Worm (Caenorhabditis elegans) whole organism, L2 larva: ENCODE data around the gene hacl-1.

Source experiments
- ZK546.5 ChIP-seq: sonication (generic microtip); optimal IDR thresholded peaks from 2 replicates; lab custom pipeline; 2017; ENCODE audit warnings: missing biosample characterization, missing genetic modification characterization
- alr-1 ChIP-seq: fragments of 150-350 bp; optimal IDR thresholded peaks from 2 replicates; lab custom pipeline; 2014; ENCODE audit warnings: missing biosample characterization, missing genetic modification characterization
- aly-2 ChIP-seq: fragments of 150-350 bp; optimal IDR thresholded peaks from 2 replicates; lab custom pipeline; 2014; ENCODE audit warnings: missing biosample characterization, missing genetic modification characterization
- fos-1 ChIP-seq: fragments of 150-350 bp; optimal IDR thresholded peaks from 2 replicates; lab custom pipeline; 2014; ENCODE audit warnings: missing biosample characterization, missing genetic modification characterization
- lsy-2 ChIP-seq, 2 experiments: fragments of 150-350 bp in 1 of 2; sonication (generic microtip) in 1 of 2; optimal IDR thresholded peaks; 2 replicates each; lab custom pipeline; 2014 to 2017; ENCODE audit warnings: missing biosample characterization in 2 of 2, missing genetic modification characterization in 2 of 2
- unc-39 ChIP-seq: fragments of 150-350 bp; optimal IDR thresholded peaks from 2 replicates; lab custom pipeline; 2014; ENCODE audit warnings: missing biosample characterization, missing genetic modification characterization
- zag-1 ChIP-seq: fragments of 150-350 bp; optimal IDR thresholded peaks from 2 replicates; lab custom pipeline; 2014; ENCODE audit warnings: missing biosample characterization, missing genetic modification characterization
- ztf-11 ChIP-seq: sonication (generic microtip); optimal IDR thresholded peaks from 2 replicates; lab custom pipeline; 2017; ENCODE audit warnings: missing biosample characterization, missing genetic modification characterization

DNA sequence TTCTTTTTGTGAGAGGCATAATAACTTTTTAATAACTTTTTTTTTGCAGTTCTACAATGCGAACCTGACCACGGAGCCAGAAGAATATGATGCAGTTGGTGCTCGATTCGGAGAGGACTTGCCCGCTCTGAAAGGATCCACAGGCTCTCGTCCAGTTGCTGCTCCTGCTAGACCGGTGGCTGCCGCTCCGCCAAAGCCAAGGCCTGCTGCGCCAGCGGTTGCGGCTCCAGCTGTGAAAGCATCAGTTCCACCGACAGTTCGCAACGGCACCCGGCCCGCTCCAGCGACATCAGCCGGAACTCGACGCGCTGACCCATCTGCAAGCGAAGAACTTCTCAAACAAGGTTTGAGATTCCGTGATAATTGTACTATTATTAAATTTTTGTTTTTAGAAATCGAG is 49.6 kb downstream of the hacl-1 start:
- no peak for TF ChIP-seq unc-39 (tag; lab: Kevin White, UChicago)
- TF ChIP-seq lsy-2 (tag; optimal IDR thresholded peaks at IDR 0.05; lab: Kevin White, UChicago) = no peak
- no peak for TF ChIP-seq ZK546.5 (tag; lab: Kevin White, UChicago)
- no peak for TF ChIP-seq fos-1 (tag; lab: Kevin White, UChicago)
- no peak for TF ChIP-seq ztf-11 (tag; lab: Kevin White, UChicago)
- no peak for TF ChIP-seq aly-2 (tag; lab: Kevin White, UChicago)
- TF ChIP-seq zag-1 (tag; lab: Kevin White, UChicago) = no peak
- TF ChIP-seq alr-1 (tag; lab: Kevin White, UChicago) = no peak
